Worm (Caenorhabditis elegans) whole organism, L2 larva: ENCODE measurements around the gene ifbp-1.

ENCODE experiments used
- R02D3.7 ChIP-seq: fragments of 150-350 bp; optimal IDR thresholded peaks from 2 replicates; lab custom pipeline; 2014; ENCODE audit warnings: missing biosample characterization, missing genetic modification characterization
- blmp-1 ChIP-seq: sonication (generic microtip); optimal IDR thresholded peaks from 2 replicates; lab custom pipeline; 2017; ENCODE audit warnings: missing genetic modification characterization, mild to moderate bottlenecking, missing compliant biosample characterization, antibody characterized with exemption, moderate library complexity; ENCODE audit not compliant: insufficient read depth
- elt-1 ChIP-seq: fragments of 150-350 bp; optimal IDR thresholded peaks from 2 replicates; lab custom pipeline; 2014; ENCODE audit warnings: missing biosample characterization, missing genetic modification characterization
- mdl-1 ChIP-seq, 2 experiments: fragments of 150-350 bp in 1 of 2; sonication (generic microtip) in 1 of 2; optimal IDR thresholded peaks; 2 replicates each; lab custom pipeline; 2017; ENCODE audit warnings: missing biosample characterization in 2 of 2, missing genetic modification characterization in 2 of 2
- nhr-11 ChIP-seq: fragments of 150-350 bp; optimal IDR thresholded peaks from 2 replicates; lab custom pipeline; 2014; ENCODE audit warnings: missing biosample characterization, missing genetic modification characterization
- skn-1 ChIP-seq: sonication (generic microtip); optimal IDR thresholded peaks from 2 replicates; lab custom pipeline; 2017; ENCODE audit warnings: missing biosample characterization, missing genetic modification characterization
- snpc-4 ChIP-seq: fragments of 150-350 bp; optimal IDR thresholded peaks from 2 replicates; lab custom pipeline; 2014; ENCODE audit warnings: missing biosample characterization, missing genetic modification characterization
- unc-62 ChIP-seq: fragments of 150-350 bp; optimal IDR thresholded peaks from 2 replicates; lab custom pipeline; 2014; ENCODE audit warnings: missing biosample characterization, missing genetic modification reagents, missing genetic modification characterization
- ztf-11 ChIP-seq: sonication (generic microtip); optimal IDR thresholded peaks from 2 replicates; lab custom pipeline; 2017; ENCODE audit warnings: missing biosample characterization, missing genetic modification characterization
- ztf-4 ChIP-seq: fragments of 150-350 bp; optimal IDR thresholded peaks from 2 replicates; lab custom pipeline; 2014; ENCODE audit warnings: missing biosample characterization, missing genetic modification characterization

DNA sequence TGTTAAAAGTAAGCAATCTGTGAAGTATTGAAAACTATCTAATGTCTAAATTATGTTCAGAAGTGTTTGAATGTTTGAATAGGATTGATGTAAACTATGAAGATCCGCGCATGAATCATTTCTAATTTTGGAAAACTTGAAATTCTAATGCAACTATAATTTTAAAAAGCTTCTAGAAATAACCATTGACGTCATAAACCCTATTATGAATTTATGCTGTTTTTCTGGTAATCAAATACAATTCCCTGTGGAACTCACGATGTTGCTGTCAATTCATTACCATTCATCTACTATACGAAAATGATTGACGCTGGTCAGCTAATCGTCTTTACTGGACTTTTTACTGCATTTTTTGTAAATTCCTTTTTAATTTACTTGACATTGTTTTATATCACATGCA lies 52.6 kb downstream of the ifbp-1 start, which contains the start of gene str-37:
- TF ChIP-seq ztf-11 (tag; lab: Kevin White, UChicago) = no peak
- TF ChIP-seq elt-1 (tag; lab: Kevin White, UChicago) = no peak
- TF ChIP-seq skn-1 (tag; lab: Kevin White, UChicago) = no peak
- no peak for TF ChIP-seq R02D3.7 (tag; lab: Kevin White, UChicago)
- no peak for TF ChIP-seq ztf-4
- no peak for TF ChIP-seq nhr-11 (tag; lab: Kevin White, UChicago)
- TF ChIP-seq snpc-4 (tag; lab: Kevin White, UChicago) = no peak
- TF ChIP-seq mdl-1 (tag; optimal IDR thresholded peaks at IDR 0.05; lab: Kevin White, UChicago) = no peak
- no peak for TF ChIP-seq unc-62 (GFP tag; lab: Kevin White, UChicago)
- TF ChIP-seq blmp-1 (tag; lab: Kevin White, UChicago) = no peak
